Fruit fly (Drosophila melanogaster): ENCODE data around the gene CG46316.

DNA sequence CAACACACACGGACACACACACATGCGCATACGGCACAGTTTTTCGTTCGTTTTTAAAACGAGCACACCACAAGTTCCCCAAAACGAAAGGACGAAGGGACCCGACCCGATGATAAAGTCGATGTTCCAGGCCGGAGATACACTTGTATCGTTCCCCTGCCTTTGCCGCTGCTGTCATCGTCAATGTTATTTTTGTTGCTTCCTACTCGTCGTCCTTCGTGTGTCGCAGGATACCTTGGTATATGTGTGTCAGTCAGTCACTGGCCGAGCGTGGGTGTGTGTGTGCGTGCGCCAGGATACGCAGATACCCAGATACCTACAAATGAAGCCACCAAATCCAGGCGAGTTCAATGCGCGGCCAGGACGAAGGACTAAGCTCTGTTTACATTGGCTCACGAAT is 49.5 kb upstream of the CG46316 start:
- TF ChIP-seq CG5204 (GFP tag; optimal IDR thresholded peaks at IDR 0.05) = no peak
- no peak for TF ChIP-seq Mnt (GFP tag; optimal IDR thresholded peaks at IDR 0.05)
- no peak for TF ChIP-seq pad (GFP tag; optimal IDR thresholded peaks at IDR 0.05)
- no peak for TF ChIP-seq Crg-1 (GFP tag; optimal IDR thresholded peaks at IDR 0.05)
- no peak for TF ChIP-seq CG1620 (GFP tag; optimal IDR thresholded peaks at IDR 0.05)
- no peak for TF ChIP-seq cic (GFP tag; optimal IDR thresholded peaks at IDR 0.05)
- no peak for TF ChIP-seq kay (GFP tag; ENCODE audit: borderline replicate concordance)
- no peak for TF ChIP-seq CG11617 (GFP tag; optimal IDR thresholded peaks at IDR 0.05)
- TF ChIP-seq Clk (GFP tag; optimal IDR thresholded peaks at IDR 0.05) = no peak
- no peak for TF ChIP-seq Hr96 (GFP tag; optimal IDR thresholded peaks at IDR 0.05)
- no peak for TF ChIP-seq tj (GFP tag; optimal IDR thresholded peaks at IDR 0.05)

All from whole organism, adult.